Fruit fly (Drosophila melanogaster) whole organism, embryonic: ENCODE measurements around the gene Tnpo.
"Not testable (repeated sequence)": the region's sequence is repeated elsewhere in the genome, so short reads cannot be mapped to it uniquely, and the experiment has no call there.

Source experiments
- CG10543 ChIP-seq: fragments of 200-800 bp; sonication (Bioruptor generic); optimal IDR thresholded peaks from 3 replicates; lab custom pipeline; 2017; ENCODE audit warnings: missing biosample characterization, mild to moderate bottlenecking, missing genetic modification characterization, moderate library complexity
- CG11085 ChIP-seq: fragments of 200-800 bp; sonication (Bioruptor generic); IDR thresholded peaks from 2 replicates; pipeline ENCODE4 v1.3.6; 2022; ENCODE audit warnings: missing biosample characterization, missing genetic modification characterization
- CG11398 ChIP-seq: fragments of 200-800 bp; sonication (Bioruptor generic); optimal IDR thresholded peaks from 2 replicates; lab custom pipeline; 2016; ENCODE audit warnings: missing biosample characterization, missing genetic modification characterization
- CG13894 ChIP-seq: fragments of 200-800 bp; sonication (Bioruptor generic); optimal IDR thresholded peaks from 3 replicates; lab custom pipeline; 2018; ENCODE audit warnings: missing biosample characterization, mild to moderate bottlenecking, missing genetic modification characterization, moderate library complexity
- CG15073 ChIP-seq: fragments of 200-800 bp; sonication (Bioruptor generic); optimal IDR thresholded peaks from 2 replicates; lab custom pipeline; 2016; ENCODE audit warnings: missing biosample characterization, missing genetic modification characterization
- CG15514 ChIP-seq: fragments of 200-800 bp; sonication (Bioruptor generic); optimal IDR thresholded peaks from 3 replicates; lab custom pipeline; 2017; ENCODE audit warnings: missing biosample characterization, missing genetic modification characterization, mild to moderate bottlenecking, moderate library complexity, missing genetic modification reagents
- CG16779 ChIP-seq: fragments of 200-800 bp; sonication (Bioruptor generic); IDR thresholded peaks from 2 replicates; pipeline ENCODE4 v1.3.6; 2022; ENCODE audit warnings: missing biosample characterization, missing genetic modification characterization
- CG2199 ChIP-seq: fragments of 200-800 bp; sonication (Bioruptor generic); IDR thresholded peaks from 3 replicates; pipeline ENCODE4 v1.3.6; 2022; ENCODE audit warnings: missing biosample characterization, missing genetic modification characterization
- CG2875 ChIP-seq: fragments of 200-800 bp; sonication (Bioruptor generic); optimal IDR thresholded peaks from 2 replicates; lab custom pipeline; 2017; ENCODE audit warnings: missing biosample characterization, mild to moderate bottlenecking, missing genetic modification characterization, missing genetic modification reagents
- CG30020 ChIP-seq: fragments of 200-800 bp; optimal IDR thresholded peaks from 2 replicates; lab custom pipeline; 2019; ENCODE audit warnings: missing biosample characterization, mild to moderate bottlenecking, missing genetic modification characterization, moderate library complexity
- CG3838 ChIP-seq: fragments of 200-800 bp; sonication (Bioruptor generic); optimal IDR thresholded peaks from 3 replicates; lab custom pipeline; 2016; ENCODE audit warnings: missing biosample characterization, missing genetic modification characterization
- CG4617 ChIP-seq: fragments of 200-800 bp; sonication (Bioruptor generic); optimal IDR thresholded peaks from 3 replicates; lab custom pipeline; 2016; ENCODE audit warnings: missing biosample characterization, missing genetic modification characterization, borderline replicate concordance
- CG8478 ChIP-seq: fragments of >200 bp; optimal IDR thresholded peaks from 2 replicates; lab custom pipeline; 2018
- CkIIα-i1 ChIP-seq: fragments of 200-800 bp; sonication (Bioruptor generic); IDR thresholded peaks from 2 replicates; pipeline ENCODE4 v1.3.6; 2022; ENCODE audit warnings: missing biosample characterization, missing genetic modification characterization
- D19A ChIP-seq: fragments of 200-800 bp; optimal IDR thresholded peaks from 3 replicates; lab custom pipeline; 2019; ENCODE audit warnings: missing biosample characterization, mild to moderate bottlenecking, missing genetic modification characterization, moderate library complexity
- Dbx ChIP-seq: fragments of 200-800 bp; sonication (Bioruptor generic); IDR thresholded peaks from 3 replicates; pipeline ENCODE4 v1.3.6; 2022; ENCODE audit warnings: missing biosample characterization, missing genetic modification characterization
- Ets65A ChIP-seq: fragments of 200-800 bp; sonication (Bioruptor generic); peaks from one replicate; lab custom pipeline; 2016; ENCODE audit warnings: missing biosample characterization, missing genetic modification characterization
- Med ChIP-seq: fragments of 200-800 bp; sonication (Bioruptor generic); peaks from one replicate; lab custom pipeline; 2016; ENCODE audit warnings: missing biosample characterization, missing genetic modification characterization, mild to moderate bottlenecking, inconsistent platforms, moderate library complexity
- Myb ChIP-seq: fragments of 200-800 bp; sonication (Bioruptor generic); optimal IDR thresholded peaks from 2 replicates; lab custom pipeline; 2016; ENCODE audit warnings: missing biosample characterization, missing genetic modification characterization
- NC2β ChIP-seq: fragments of 200-800 bp; sonication (Bioruptor generic); optimal IDR thresholded peaks from 2 replicates; lab custom pipeline; 2016; ENCODE audit warnings: missing biosample characterization, missing genetic modification characterization
- Neu2 ChIP-seq: fragments of 200-800 bp; sonication (Bioruptor generic); optimal IDR thresholded peaks from 3 replicates; lab custom pipeline; 2016; ENCODE audit warnings: missing biosample characterization, missing genetic modification characterization, borderline replicate concordance
- Oaz ChIP-seq: fragments of 200-800 bp; sonication (Bioruptor generic); IDR thresholded peaks from 2 replicates; pipeline ENCODE4 v1.3.6; 2022; ENCODE audit warnings: missing biosample characterization, missing genetic modification characterization
- bab2 ChIP-seq: fragments of 200-800 bp; sonication (Bioruptor generic); optimal IDR thresholded peaks from 2 replicates; lab custom pipeline; 2016; ENCODE audit warnings: missing biosample characterization, missing genetic modification characterization
- cas ChIP-seq: fragments of 200-800 bp; sonication (Bioruptor generic); IDR thresholded peaks from 2 replicates; pipeline ENCODE4 v1.3.6; 2022; ENCODE audit warnings: missing biosample characterization, missing genetic modification characterization
- caup ChIP-seq: fragments of 200-800 bp; sonication (Bioruptor generic); optimal IDR thresholded peaks from 3 replicates; lab custom pipeline; 2017; ENCODE audit warnings: missing biosample characterization, mild to moderate bottlenecking, missing genetic modification characterization, moderate library complexity; ENCODE audit not compliant: severe bottlenecking
- danr ChIP-seq: fragments of 200-800 bp; sonication (Bioruptor generic); IDR thresholded peaks from 2 replicates; pipeline ENCODE4 v1.3.6; 2022; ENCODE audit warnings: missing biosample characterization, missing genetic modification characterization
- dm ChIP-seq: fragments of 200-800 bp; sonication (Bioruptor generic); optimal IDR thresholded peaks from 3 replicates; lab custom pipeline; 2016; ENCODE audit warnings: missing biosample characterization, missing genetic modification characterization
- fd64A ChIP-seq: fragments of 200-800 bp; sonication (Bioruptor generic); optimal IDR thresholded peaks from 3 replicates; lab custom pipeline; 2018; ENCODE audit warnings: missing biosample characterization, mild to moderate bottlenecking, missing genetic modification characterization
- grn ChIP-seq: fragments of 200-800 bp; sonication (Bioruptor generic); optimal IDR thresholded peaks from 3 replicates; lab custom pipeline; 2017; ENCODE audit warnings: missing biosample characterization, missing genetic modification characterization
- lmd ChIP-seq: fragments of 200-800 bp; sonication (Bioruptor generic); IDR thresholded peaks from 2 replicates; pipeline ENCODE4 v1.3.6; 2022; ENCODE audit warnings: missing biosample characterization, missing genetic modification characterization
- nerfin-2 ChIP-seq: fragments of 200-800 bp; sonication (Bioruptor generic); IDR thresholded peaks from 2 replicates; pipeline ENCODE4 v1.3.6; 2022; ENCODE audit warnings: missing biosample characterization, missing genetic modification characterization; ENCODE audit not compliant: partially characterized antibody
- pros ChIP-seq: fragments of 200-800 bp; sonication (Bioruptor generic); optimal IDR thresholded peaks from 3 replicates; lab custom pipeline; 2019; ENCODE audit warnings: missing biosample characterization, mild to moderate bottlenecking, missing genetic modification characterization, moderate library complexity
- ro ChIP-seq: fragments of 200-800 bp; sonication (Bioruptor generic); IDR thresholded peaks from 2 replicates; pipeline ENCODE4 v1.3.6; 2022; ENCODE audit warnings: missing biosample characterization, missing genetic modification characterization
- vvl ChIP-seq: fragments of 200-800 bp; sonication (Bioruptor generic); IDR thresholded peaks from 2 replicates; pipeline ENCODE4 v1.3.6; 2022; ENCODE audit warnings: missing biosample characterization, missing genetic modification characterization

Tnpo gene

DNA sequence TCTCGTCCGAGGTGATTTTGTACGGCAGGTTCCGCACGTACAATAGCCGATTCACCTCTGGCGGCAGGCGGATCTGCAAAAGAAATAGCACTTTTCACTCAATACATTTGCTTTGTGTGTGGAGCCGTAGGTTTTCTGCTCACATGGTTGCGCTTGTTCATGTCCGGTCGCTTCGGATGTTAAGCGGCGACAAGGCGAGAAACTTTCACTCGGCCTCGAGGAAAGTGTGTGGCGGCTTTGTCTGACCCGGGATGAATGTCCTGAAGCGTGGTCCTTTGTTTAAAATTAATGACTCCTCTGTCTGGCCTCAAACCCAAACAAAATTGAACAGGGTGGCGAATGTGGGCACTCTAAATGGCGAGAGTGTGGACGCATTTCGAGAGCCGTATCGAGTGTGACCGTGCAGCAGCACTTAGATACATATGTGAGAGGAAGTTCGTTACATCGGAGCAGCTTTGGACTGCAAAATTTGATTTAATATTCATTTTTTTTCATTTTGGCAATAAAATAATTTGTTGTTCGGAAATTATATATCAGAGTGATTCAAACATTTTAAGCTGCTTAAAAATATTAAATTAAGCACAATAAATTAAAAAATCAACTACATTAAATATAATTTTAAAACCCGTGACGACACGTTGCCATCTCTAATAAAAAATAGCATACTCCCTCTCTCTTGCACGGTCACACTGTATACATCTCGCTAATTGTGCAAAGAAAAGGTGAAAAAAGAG is at the start of gene Tnpo, which contains the start of gene Sf3b6 (continued):
- TF ChIP-seq ro, result peak; percentile 48; the same call in 1 of the 2 replicates
- 0 out of 3 replicates have a peak, but pooled peaks have one; percentile 37 for TF ChIP-seq CG2199 (GFP tag; lab: Robert Waterston, UW)

- TF ChIP-seq Ets65A (GFP tag; lab: Kevin White, UChicago), result peak; percentile 93
- no peak for TF ChIP-seq D19A (tag; lab: Kevin White, UChicago)
- 0 out of 3 replicates have a peak, but pooled peaks have one; percentile 6 for TF ChIP-seq Dbx (GFP tag; lab: Robert Waterston, UW)
- no peak for TF ChIP-seq CG8478
- TF ChIP-seq CG2875 (GFP tag; lab: Kevin White, UChicago), result no peak
Observed at dm6 chr3L:6144769-6145220, 48.5 kb upstream of the Tnpo start, which contains the start of gene Lcp65Ac. Gene Lcp65Ac, plus strand, starts transcription at chr3L:6144819.

dm6 chr3L:6146374-6146773 is 46.9 kb upstream of the Tnpo start, which contains the start of gene Lcp65Ab2:
Gene Lcp65Ab2, plus strand, starts transcription at chr3L:6146674.
- not testable (repeated sequence) for TF ChIP-seq NC2β (GFP tag; lab: Kevin White, UChicago); nerfin-2 (GFP tag; lab: Robert Waterston, UW); CG4617 (GFP tag; lab: Kevin White, UChicago)

- TF ChIP-seq danr (GFP tag; lab: Robert Waterston, UW); Neu2 (GFP tag; lab: Kevin White, UChicago); Med: not testable (repeated sequence)
Observed at dm6 chr3L:6147887-6148286, 45.4 kb upstream of the Tnpo start, which contains the start of gene Cpr65Ax1. Gene Cpr65Ax1, minus strand, starts transcription at chr3L:6147987.

- TF ChIP-seq CG11085 (GFP tag; lab: Robert Waterston, UW); pros; Myb: not testable (repeated sequence)
- TF ChIP-seq, all 482 proteins: peak for 0; not testable (repeated sequence) for 482
Observed at dm6 chr3L:6149248-6149647, 44.0 kb upstream of the Tnpo start, which contains the start of gene Lcp65Ab1. Gene Lcp65Ab1, plus strand, starts transcription at chr3L:6149548.

DNA sequence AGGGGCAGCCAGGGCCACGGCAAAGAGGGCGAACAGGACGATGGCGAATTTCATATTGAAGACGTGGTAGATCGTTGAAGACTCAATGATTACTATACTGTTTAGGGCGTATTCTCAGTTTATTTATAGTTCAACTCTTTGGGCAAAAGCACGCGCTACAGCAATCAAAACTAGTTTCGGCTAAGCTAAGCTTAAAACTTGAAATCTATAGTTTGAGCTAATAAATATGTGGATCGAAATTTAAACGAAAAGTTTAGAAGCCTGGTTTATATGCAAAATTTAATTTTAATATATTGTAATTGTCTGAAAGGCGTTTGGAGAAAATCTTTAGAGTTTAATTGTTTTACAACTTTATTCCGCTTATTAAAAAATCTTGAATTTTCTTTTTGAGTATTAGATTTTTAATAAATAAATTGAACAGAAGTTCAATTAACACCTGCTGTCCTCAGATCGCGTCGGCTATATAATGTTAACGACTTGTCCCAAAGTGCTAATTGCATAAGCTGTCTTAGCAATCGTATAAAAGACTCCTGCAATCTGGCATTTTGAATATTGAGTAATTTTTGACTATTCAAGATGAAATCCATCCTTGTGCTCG is 42.4 kb upstream of the Tnpo start, which contains the start of the genes Cpr65Ax2 and Lcp65Aa:
Gene Cpr65Ax2, minus strand, starts transcription at position 101 of the 598 bp plus-strand sequence.
Gene Lcp65Aa, plus strand, starts transcription at position 548 of the 598 bp plus-strand sequence.
- not testable (repeated sequence) for TF ChIP-seq cas; grn (GFP tag; lab: Kevin White, UChicago); CkIIα-i1 (GFP tag; lab: Robert Waterston, UW)

DNA sequence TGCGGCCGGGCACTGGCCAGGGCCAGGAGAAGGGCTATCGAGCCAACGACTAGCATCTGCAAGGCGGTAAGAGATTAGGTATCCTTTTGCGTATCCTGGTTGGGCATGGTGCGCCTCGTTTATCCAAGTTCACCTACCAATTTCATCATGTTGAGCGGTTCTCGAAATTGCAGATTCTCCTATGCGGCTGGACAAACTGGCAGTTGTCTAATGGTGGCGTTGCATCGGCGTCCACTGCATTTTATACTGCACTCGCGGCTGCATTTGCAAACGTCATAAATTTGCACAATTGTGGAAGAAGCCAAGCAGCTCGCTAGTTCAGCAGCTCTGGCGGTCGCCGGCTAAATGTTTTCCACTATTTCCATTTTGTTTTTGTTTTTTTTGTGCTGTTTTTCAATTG is 40.7 kb upstream of the Tnpo start, which contains the start of gene Acp65Aa:
Gene Acp65Aa, minus strand, starts transcription at position 215 of the 400 bp plus-strand sequence.
- TF ChIP-seq lmd (GFP tag; lab: Robert Waterston, UW) (0 out of 2 replicates have a peak, but pooled peaks have one; percentile 4), CG30020 (tag; lab: Kevin White, UChicago) (no peak), Ets65A (GFP tag; lab: Kevin White, UChicago) (peak; percentile 90)

DNA sequence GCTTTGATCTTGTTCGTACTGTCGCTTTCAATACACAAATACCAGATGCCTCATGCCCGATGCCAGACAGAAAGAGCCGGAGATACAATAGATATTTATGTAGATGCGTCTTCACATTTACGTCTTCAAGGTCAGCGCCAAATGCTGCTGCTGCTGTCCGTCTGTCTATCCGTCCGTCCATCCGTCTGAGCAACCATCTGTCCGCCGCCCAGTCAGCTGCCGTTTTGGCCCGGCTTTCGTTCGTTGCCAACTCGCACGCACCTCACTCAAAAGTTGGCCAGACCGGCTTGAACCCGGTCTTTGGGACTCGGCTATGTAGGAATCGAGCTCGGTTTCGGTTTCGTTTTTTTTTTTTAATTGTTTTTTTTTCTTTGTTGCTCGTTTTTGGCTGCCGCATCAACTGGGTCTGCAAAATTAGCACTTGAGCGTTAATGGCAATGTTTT is 38.3 kb upstream of the Tnpo start:
- TF ChIP-seq fd64A (GFP tag; lab: Kevin White, UChicago), result no peak
- TF ChIP-seq Oaz, result no peak
- no peak for TF ChIP-seq CG15073
- peak; percentile 36 for TF ChIP-seq CG10543 (GFP tag; lab: Kevin White, UChicago)
- TF ChIP-seq vvl (GFP tag; lab: Robert Waterston, UW), result 0 out of 2 replicates have a peak, but pooled peaks have one; percentile 59
- no peak for TF ChIP-seq dm (GFP tag; lab: Kevin White, UChicago)
- TF ChIP-seq bab2, result no peak
- no peak for TF ChIP-seq CG11398
- no peak for TF ChIP-seq CG15514
- no peak for TF ChIP-seq caup (GFP tag; lab: Kevin White, UChicago)
- no peak for TF ChIP-seq CG16779
- TF ChIP-seq Neu2 (GFP tag; lab: Kevin White, UChicago), result no peak
- TF ChIP-seq CG13894 (tag; lab: Kevin White, UChicago), result peak; percentile 50
- no peak for TF ChIP-seq CG3838
